Worm (Caenorhabditis elegans): ENCODE data around the gene C16A11.10.

The C16A11.10 gene

DNA sequence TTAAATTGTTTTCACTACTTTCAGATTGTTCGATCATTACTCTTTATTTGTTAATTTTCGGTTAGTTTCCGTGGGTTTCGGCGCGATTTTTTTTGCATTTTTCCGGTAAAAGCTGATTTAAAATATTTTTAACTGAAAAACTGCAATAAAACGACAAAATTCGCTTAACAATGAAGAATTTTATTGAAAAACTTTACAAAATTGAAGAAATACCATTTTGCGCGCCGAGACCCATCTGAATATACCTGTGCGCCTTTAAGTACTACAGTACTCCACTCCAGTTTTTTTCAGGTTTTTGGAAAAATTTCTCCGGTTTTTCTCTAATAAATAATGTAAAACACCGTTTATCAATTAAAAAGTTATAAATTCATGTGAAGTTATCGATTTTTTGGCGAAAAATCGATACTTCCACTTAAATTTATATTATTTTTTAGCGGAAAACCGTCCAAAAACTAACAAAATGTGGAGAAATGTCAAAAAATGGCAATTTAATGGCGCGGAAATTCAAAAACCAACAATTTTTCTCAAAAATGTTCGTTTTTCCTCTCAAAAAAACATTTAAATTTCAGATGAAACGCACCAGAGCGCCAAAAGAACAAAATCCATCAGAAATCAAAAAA, at the start of gene C16A11.10:
C16A11.10 (plus strand) TSS at position 570 of the 620 bp plus-strand sequence.
- TF ChIP-seq aly-2 (tag; optimal IDR thresholded peaks at IDR 0.05) = no peak
- no peak for TF ChIP-seq nhr-47 (tag; optimal IDR thresholded peaks at IDR 0.05)
- TF ChIP-seq Y116A8C.19 (tag; optimal IDR thresholded peaks at IDR 0.05; ENCODE audit: borderline replicate concordance) = no peak
- no peak for TF ChIP-seq mab-9 (GFP tag; IDR thresholded peaks at IDR 0.05)
- no peak for TF ChIP-seq ceh-90 (tag; optimal IDR thresholded peaks at IDR 0.05)
- TF ChIP-seq pax-3 (tag; optimal IDR thresholded peaks at IDR 0.05) = no peak
- TF ChIP-seq lin-14 (GFP tag; optimal IDR thresholded peaks at IDR 0.05) = no peak
- no peak for TF ChIP-seq efl-3 (GFP tag; optimal IDR thresholded peaks at IDR 0.05)
- TF ChIP-seq hlh-4 (tag; optimal IDR thresholded peaks at IDR 0.05) = no peak
- TF ChIP-seq nhr-237 (tag; optimal IDR thresholded peaks at IDR 0.05) = no peak
- no peak for TF ChIP-seq efl-1 (optimal IDR thresholded peaks at IDR 0.05)
- TF ChIP-seq efl-1 (GFP tag; optimal IDR thresholded peaks at IDR 0.05 in 1 of 2) = no peak
- TF ChIP-seq blmp-1 (tag; optimal IDR thresholded peaks at IDR 0.05) = no peak
- TF ChIP-seq aha-1 (tag; optimal IDR thresholded peaks at IDR 0.05) = no peak
- no peak for TF ChIP-seq nhr-90 (tag; optimal IDR thresholded peaks at IDR 0.05; ENCODE audit: poor library complexity)
- no peak for TF ChIP-seq nhr-84 (tag; optimal IDR thresholded peaks at IDR 0.05)
- TF ChIP-seq grh-1 (GFP tag; IDR thresholded peaks at IDR 0.05) = no peak
- no peak for TF ChIP-seq sptf-1 (tag; optimal IDR thresholded peaks at IDR 0.05)
- TF ChIP-seq lin-35 (GFP tag; optimal IDR thresholded peaks at IDR 0.05) = no peak

DNA sequence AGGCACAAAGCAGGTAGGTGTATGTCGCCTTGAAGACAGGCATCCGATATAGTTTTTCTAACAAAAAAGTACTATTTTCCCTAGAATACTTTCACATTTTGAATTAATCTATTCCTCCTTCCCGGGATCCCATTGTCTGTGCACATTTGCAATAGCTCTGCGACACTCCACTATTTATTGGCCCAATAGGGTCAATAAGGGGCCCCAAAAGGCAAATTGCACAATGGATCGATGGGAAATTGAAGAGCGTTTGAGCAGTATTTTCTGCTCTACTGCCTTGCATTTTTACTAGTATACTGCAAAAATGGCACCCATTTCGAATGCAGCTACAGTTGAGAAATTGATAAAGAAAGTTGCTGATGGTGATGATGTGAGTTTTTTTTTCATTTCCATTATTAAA, 48.8 kb upstream of the C16A11.10 start, which contains the start of gene R03H10.11:
R03H10.11 (plus strand) TSS at position 301 of the 400 bp plus-strand sequence.
- TF ChIP-seq unc-130 (tag; optimal IDR thresholded peaks at IDR 0.05) (no peak), nhr-20 (tag; optimal IDR thresholded peaks at IDR 0.05) (no peak), aha-1 (tag; optimal IDR thresholded peaks at IDR 0.05) (no peak), ama-1 (optimal IDR thresholded peaks at IDR 0.05) (no peak), fkh-10 (GFP tag; optimal IDR thresholded peaks at IDR 0.05) (no peak), ets-5 (GFP tag; IDR thresholded peaks at IDR 0.05) (no peak), nhr-76 (tag; optimal IDR thresholded peaks at IDR 0.05) (no peak), lin-39 (tag; optimal IDR thresholded peaks at IDR 0.05) (no peak), aly-2 (tag; optimal IDR thresholded peaks at IDR 0.05) (no peak), lin-15B (tag; optimal IDR thresholded peaks at IDR 0.05) (no peak), pqm-1 (tag; optimal IDR thresholded peaks at IDR 0.05) (no peak), sup-37 (GFP tag; optimal IDR thresholded peaks at IDR 0.05) (no peak), ceh-63 (GFP tag; optimal IDR thresholded peaks at IDR 0.05) (no peak), efl-3 (GFP tag; optimal IDR thresholded peaks at IDR 0.05) (no peak), ceh-82 (tag; optimal IDR thresholded peaks at IDR 0.05) (no peak), nhr-47 (tag; optimal IDR thresholded peaks at IDR 0.05) (no peak)

DNA sequence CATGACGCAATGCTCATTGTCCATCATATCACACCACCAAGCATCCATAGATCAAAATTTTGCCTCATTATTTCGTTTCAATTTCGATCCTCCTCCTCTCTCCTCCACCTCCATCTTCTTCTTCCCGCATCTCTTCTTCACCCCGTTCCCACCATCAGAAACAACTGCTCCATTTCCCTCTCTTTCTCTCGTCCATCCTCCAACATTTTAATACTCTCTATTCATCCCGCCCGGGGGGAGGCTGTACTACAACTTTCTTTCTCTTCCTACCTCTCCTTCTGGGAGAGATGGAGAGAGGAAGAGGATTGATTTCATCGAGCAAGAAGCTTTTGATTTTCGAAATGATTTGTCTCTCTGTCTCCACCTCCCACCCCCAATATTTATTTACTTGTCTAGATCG, 47.2 kb upstream of the C16A11.10 start:
- TF ChIP-seq nhr-90 (tag; optimal IDR thresholded peaks at IDR 0.05; ENCODE audit: poor library complexity) (no peak), nhr-19 (GFP tag; conservative IDR thresholded peaks at IDR 0.05) (peak; percentile 54), swsn-7 (tag; optimal IDR thresholded peaks at IDR 0.05) (peak; percentile 13), nhr-71 (tag; optimal IDR thresholded peaks at IDR 0.05) (peak; percentile 73), zag-1 (tag; optimal IDR thresholded peaks at IDR 0.05) (no peak), sox-4 (tag; optimal IDR thresholded peaks at IDR 0.05) (no peak), ztf-11 (tag; optimal IDR thresholded peaks at IDR 0.05) (no peak), zip-4 (GFP tag; optimal IDR thresholded peaks at IDR 0.05) (no peak), snu-23 (GFP tag; optimal IDR thresholded peaks at IDR 0.05) (peak; percentile 32), ces-1 (GFP tag; optimal IDR thresholded peaks at IDR 0.05) (no peak), elt-2 (tag; optimal IDR thresholded peaks at IDR 0.05) (no peak), mef-2 (tag; optimal IDR thresholded peaks at IDR 0.05) (no peak), sup-37 (GFP tag; optimal IDR thresholded peaks at IDR 0.05) (no peak), efl-1 (optimal IDR thresholded peaks at IDR 0.05) (peak; percentile 25 to 32), efl-1 (GFP tag; optimal IDR thresholded peaks at IDR 0.05 in 1 of 2) (peak in 1 of 2 experiments; percentile 90), egl-27 (tag; optimal IDR thresholded peaks at IDR 0.05) (no peak), rnt-1 (tag; optimal IDR thresholded peaks at IDR 0.05) (peak; percentile 76), lin-14 (GFP tag; optimal IDR thresholded peaks at IDR 0.05) (peak; percentile 83), irx-1 (tag; optimal IDR thresholded peaks at IDR 0.05) (no peak), dpl-1 (GFP tag; optimal IDR thresholded peaks at IDR 0.05) (peak in 1 of 3 experiments; percentile 0), pax-3 (tag; optimal IDR thresholded peaks at IDR 0.05) (no peak), nhr-20 (tag; optimal IDR thresholded peaks at IDR 0.05) (peak; percentile 42), lsy-2 (tag; optimal IDR thresholded peaks at IDR 0.05) (peak in 1 of 2 experiments; percentile 36), grh-1 (GFP tag; IDR thresholded peaks at IDR 0.05) (no peak), dsc-1 (tag; optimal IDR thresholded peaks at IDR 0.05) (peak; percentile 40)

Measured in whole organism, L1 larva.